Fruit fly (Drosophila melanogaster) whole organism, adult: ENCODE measurements around the gene Sfp79B.

Experiments used
- CG11617 ChIP-seq: fragments of 200-800 bp; sonication (Bioruptor generic); optimal IDR thresholded peaks from 2 replicates; lab custom pipeline; 2017; ENCODE audit warnings: mild to moderate bottlenecking, missing biosample characterization, missing genetic modification reagents, missing genetic modification characterization
- CG12768 ChIP-seq: fragments of 200-800 bp; sonication (Bioruptor generic); optimal IDR thresholded peaks from 2 replicates; lab custom pipeline; 2017; ENCODE audit warnings: missing biosample characterization, missing genetic modification characterization, mild to moderate bottlenecking, moderate library complexity, missing genetic modification reagents
- CG14711 ChIP-seq: fragments of 200-800 bp; sonication (Bioruptor generic); optimal IDR thresholded peaks from 2 replicates; lab custom pipeline; 2018; ENCODE audit warnings: missing biosample characterization, mild to moderate bottlenecking, missing genetic modification characterization, moderate library complexity
- CG1620 ChIP-seq: fragments of 200-800 bp; sonication (Bioruptor generic); optimal IDR thresholded peaks from 2 replicates; lab custom pipeline; 2016; ENCODE audit warnings: missing biosample characterization, missing genetic modification characterization
- CG33017 ChIP-seq: fragments of 200-800 bp; sonication (Bioruptor generic); optimal IDR thresholded peaks from 2 replicates; lab custom pipeline; 2018; ENCODE audit warnings: missing biosample characterization, mild to moderate bottlenecking, missing genetic modification characterization, moderate library complexity
- CG5204 ChIP-seq: fragments of 200-800 bp; sonication (Bioruptor generic); optimal IDR thresholded peaks from 2 replicates; lab custom pipeline; 2016; ENCODE audit warnings: missing biosample characterization, missing genetic modification characterization
- CG7045 ChIP-seq: fragments of 200-800 bp; sonication (Bioruptor generic); optimal IDR thresholded peaks from 2 replicates; lab custom pipeline; 2017; ENCODE audit warnings: missing biosample characterization, mild to moderate bottlenecking, missing genetic modification characterization
- CG7101 ChIP-seq: fragments of 200-800 bp; sonication (Bioruptor generic); optimal IDR thresholded peaks from 2 replicates; lab custom pipeline; 2018; ENCODE audit warnings: missing biosample characterization, mild to moderate bottlenecking, missing genetic modification characterization, moderate library complexity
- Clk ChIP-seq: fragments of 200-800 bp; sonication (Bioruptor generic); optimal IDR thresholded peaks from 2 replicates; lab custom pipeline; 2017; ENCODE audit warnings: missing biosample characterization, missing genetic modification characterization
- Crg-1 ChIP-seq: fragments of 200-800 bp; sonication (Bioruptor generic); optimal IDR thresholded peaks from 2 replicates; lab custom pipeline; 2016; ENCODE audit warnings: missing biosample characterization, missing genetic modification characterization
- Hr96 ChIP-seq: fragments of 200-800 bp; sonication (Bioruptor generic); optimal IDR thresholded peaks from 2 replicates; lab custom pipeline; 2016; ENCODE audit warnings: missing biosample characterization, missing genetic modification characterization
- Mnt ChIP-seq: fragments of 200-800 bp; sonication (Bioruptor generic); optimal IDR thresholded peaks from 2 replicates; lab custom pipeline; 2016; ENCODE audit warnings: missing biosample characterization, mild to moderate bottlenecking, missing genetic modification characterization
- bab1 ChIP-seq: fragments of 200-800 bp; sonication (Bioruptor generic); optimal IDR thresholded peaks from 3 replicates; lab custom pipeline; 2019; ENCODE audit warnings: missing biosample characterization, mild to moderate bottlenecking, missing genetic modification characterization, moderate library complexity
- cic ChIP-seq: fragments of 200-800 bp; sonication (Bioruptor generic); optimal IDR thresholded peaks from 2 replicates; lab custom pipeline; 2017; ENCODE audit warnings: missing biosample characterization, mild to moderate bottlenecking, missing genetic modification characterization, moderate library complexity
- cnc ChIP-seq, 2 experiments: fragments of >200 bp; optimal IDR thresholded peaks; 2 replicates each; lab custom pipeline; 2017
- kay ChIP-seq: fragments of 200-800 bp; sonication (Bioruptor generic); peaks from one replicate; lab custom pipeline; 2016; ENCODE audit warnings: missing biosample characterization, missing genetic modification characterization, borderline replicate concordance
- ovo ChIP-seq: fragments of 200-800 bp; sonication (Bioruptor generic); optimal IDR thresholded peaks from 2 replicates; lab custom pipeline; 2016; ENCODE audit warnings: missing biosample characterization, missing genetic modification characterization
- pad ChIP-seq: fragments of 200-800 bp; sonication (Bioruptor generic); optimal IDR thresholded peaks from 3 replicates; lab custom pipeline; 2017; ENCODE audit warnings: missing biosample characterization, missing genetic modification characterization, mild to moderate bottlenecking, moderate library complexity, missing genetic modification reagents
- tj ChIP-seq: fragments of 200-800 bp; sonication (Bioruptor generic); optimal IDR thresholded peaks from 3 replicates; lab custom pipeline; 2017; ENCODE audit warnings: missing biosample characterization, mild to moderate bottlenecking, missing genetic modification characterization, moderate library complexity
- toe ChIP-seq: fragments of 200-800 bp; sonication (Bioruptor generic); optimal IDR thresholded peaks from 2 replicates; lab custom pipeline; 2016; ENCODE audit warnings: missing biosample characterization, missing genetic modification characterization

The Sfp79B gene

dm6 chr3L:22109903-22110302 lies 29.8 kb downstream of the Sfp79B start:
- no peak for TF ChIP-seq cic (GFP tag; lab: Kevin White, UChicago)
- no peak for TF ChIP-seq CG7101 (tag; lab: Kevin White, UChicago)
- no peak for TF ChIP-seq CG12768
- no peak for TF ChIP-seq Hr96 (GFP tag; lab: Kevin White, UChicago)
- no peak for TF ChIP-seq Crg-1 (GFP tag; lab: Kevin White, UChicago)
- no peak for TF ChIP-seq Clk (GFP tag; lab: Kevin White, UChicago)
- no peak for TF ChIP-seq CG5204
- no peak for TF ChIP-seq CG11617 (GFP tag; lab: Kevin White, UChicago)
- TF ChIP-seq bab1 (GFP tag; lab: Kevin White, UChicago) = no peak
- no peak for TF ChIP-seq CG7045
- TF ChIP-seq CG33017 (tag; lab: Kevin White, UChicago) = no peak
- TF ChIP-seq pad (GFP tag; lab: Kevin White, UChicago) = no peak
- TF ChIP-seq kay = no peak
- TF ChIP-seq CG14711 = no peak
- TF ChIP-seq Mnt = no peak
- no peak for TF ChIP-seq CG1620 (GFP tag; lab: Kevin White, UChicago)
- TF ChIP-seq ovo (GFP tag; lab: Kevin White, UChicago) = no peak
- no peak for TF ChIP-seq toe (GFP tag; lab: Kevin White, UChicago)
- TF ChIP-seq tj = no peak

- TF ChIP-seq Crg-1 (GFP tag; lab: Kevin White, UChicago) (no peak), Mnt (no peak), pad (GFP tag; lab: Kevin White, UChicago) (no peak), CG11617 (GFP tag; lab: Kevin White, UChicago) (no peak), cnc (optimal IDR thresholded peaks at IDR 0.05; lab: Kevin White, UChicago) (no peak), CG7045 (no peak), CG5204 (no peak), toe (GFP tag; lab: Kevin White, UChicago) (no peak), cic (GFP tag; lab: Kevin White, UChicago) (no peak), Clk (GFP tag; lab: Kevin White, UChicago) (no peak), tj (no peak), CG7101 (tag; lab: Kevin White, UChicago) (no peak), ovo (GFP tag; lab: Kevin White, UChicago) (no peak), kay (no peak), CG12768 (no peak)
These were observed 33.1 kb downstream of the Sfp79B start for dm6 chr3L:22113186-22113585.
